Worm (Caenorhabditis elegans) whole organism, L2 larva: ENCODE results near the gene K03B4.9.

ENCODE experiments used
- R02D3.7 ChIP-seq: fragments of 150-350 bp; optimal IDR thresholded peaks from 2 replicates; lab custom pipeline; 2014; ENCODE audit warnings: missing biosample characterization, missing genetic modification characterization
- ama-1 ChIP-seq: fragments of 150-350 bp; optimal IDR thresholded peaks from 2 replicates; lab custom pipeline; 2018; ENCODE audit warnings: inconsistent platforms
- ceh-82 ChIP-seq: fragments of 150-350 bp; optimal IDR thresholded peaks from 2 replicates; lab custom pipeline; 2014; ENCODE audit warnings: missing biosample characterization, missing genetic modification characterization
- elt-1 ChIP-seq: fragments of 150-350 bp; optimal IDR thresholded peaks from 2 replicates; lab custom pipeline; 2014; ENCODE audit warnings: missing biosample characterization, missing genetic modification characterization
- gmeb-1 ChIP-seq: fragments of 150-350 bp; optimal IDR thresholded peaks from 2 replicates; lab custom pipeline; 2014; ENCODE audit warnings: missing biosample characterization, missing genetic modification characterization
- lin-11 ChIP-seq: fragments of 150-350 bp; sonication (generic microtip); optimal IDR thresholded peaks from 2 replicates; lab custom pipeline; 2014; ENCODE audit warnings: missing biosample characterization, missing genetic modification characterization, inconsistent platforms, mixed read lengths
- nhr-12 ChIP-seq: fragments of 150-350 bp; optimal IDR thresholded peaks from 2 replicates; lab custom pipeline; 2014; ENCODE audit warnings: missing biosample characterization, missing genetic modification characterization

DNA sequence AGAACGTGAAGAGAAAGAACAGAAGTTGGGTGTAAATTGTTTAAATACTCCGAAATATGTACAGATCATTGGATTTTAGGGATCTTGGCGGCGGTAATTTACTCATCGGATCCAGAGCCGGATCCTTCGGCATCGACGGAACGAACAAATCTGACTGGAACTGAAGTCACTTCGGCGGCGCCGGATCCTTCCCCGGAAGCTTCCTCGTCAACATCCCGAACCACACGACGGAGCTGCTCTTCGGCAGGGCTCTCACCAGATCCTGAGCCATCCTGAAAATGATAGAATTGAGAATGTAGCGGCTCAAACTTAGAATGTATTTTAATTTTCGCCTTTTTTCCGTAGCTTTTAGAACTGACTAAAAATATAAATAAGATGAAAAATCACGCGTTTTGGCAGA, 19.3 kb upstream of the K03B4.9 start:
- no peak for TF ChIP-seq lin-11 (tag; lab: Kevin White, UChicago)
- TF ChIP-seq R02D3.7 = no peak
- TF ChIP-seq elt-1 (tag; lab: Kevin White, UChicago) = no peak
- no peak for TF ChIP-seq gmeb-1 (tag; lab: Kevin White, UChicago)
- TF ChIP-seq ama-1 (lab: Kevin White, UChicago) = no peak
- no peak for TF ChIP-seq nhr-12
- TF ChIP-seq ceh-82 (tag; lab: Kevin White, UChicago) = no peak
